Worm (Caenorhabditis elegans): ENCODE data around the gene Y6G8.14.
"Not testable (repeated sequence)": the region's sequence is repeated elsewhere in the genome, so short reads cannot be mapped to it uniquely, and the experiment has no call there.

Gene Y6G8.14

ce11 chrV:17598810-17599209 lies 15.3 kb downstream of the Y6G8.14 start, which contains the start of gene Y6G8.2:
Gene Y6G8.2 (minus strand): TSS chrV:17598956.
- TF ChIP-seq unc-62 (GFP tag; optimal IDR thresholded peaks at IDR 0.05) = no peak

- no peak for TF ChIP-seq unc-62 (GFP tag; optimal IDR thresholded peaks at IDR 0.05)
Observed at ce11 chrV:17595691-17596090, 18.5 kb downstream of the Y6G8.14 start.

ce11 chrV:17584352-17584843 lies 29.8 kb downstream of the Y6G8.14 start, which contains the start of gene fbxa-133:
Gene fbxa-133 (plus strand): TSS chrV:17584793.
- TF ChIP-seq unc-62 (GFP tag; optimal IDR thresholded peaks at IDR 0.05) = not testable (repeated sequence)

ce11 chrV:17580017-17580416 lies 34.1 kb downstream of the Y6G8.14 start:
- no peak for TF ChIP-seq unc-62 (GFP tag; optimal IDR thresholded peaks at IDR 0.05)

ce11 chrV:17566850-17567249 lies 47.3 kb downstream of the Y6G8.14 start, which contains the start of gene C38D9.2:
Gene C38D9.2 (plus strand): TSS chrV:17567150.
- no peak for TF ChIP-seq unc-62 (GFP tag; optimal IDR thresholded peaks at IDR 0.05)

ce11 chrV:17565903-17566302 lies 48.2 kb downstream of the Y6G8.14 start, which contains the start of gene fbxa-171:
Gene fbxa-171 (minus strand): TSS chrV:17566003.
- no peak for TF ChIP-seq unc-62 (GFP tag; optimal IDR thresholded peaks at IDR 0.05)
